Worm (Caenorhabditis elegans): ENCODE measurements around the gene tag-278.
A peak's percentile ranks its signal among the peaks of the same experiment; 100 is the strongest.

tag-278 gene

ce11 chrX:3650100-3650809, 38.8 kb downstream of the tag-278 start, which contains the start of the genes sax-1 and R11G1.2 (continued):
- TF ChIP-seq ztf-4 (tag; optimal IDR thresholded peaks at IDR 0.05) (no peak), skn-1 (tag; optimal IDR thresholded peaks at IDR 0.05) (no peak), fkh-4 (tag; optimal IDR thresholded peaks at IDR 0.05; ENCODE audit: borderline replicate concordance) (no peak), efl-1 (optimal IDR thresholded peaks at IDR 0.05) (peak; percentile 29 to 45), efl-1 (GFP tag; optimal IDR thresholded peaks at IDR 0.05 in 1 of 2) (peak; percentile 20 to 93), fkh-8 (tag; optimal IDR thresholded peaks at IDR 0.05) (peak; percentile 27), lin-14 (GFP tag; optimal IDR thresholded peaks at IDR 0.05) (peak; percentile 78), ets-5 (GFP tag; IDR thresholded peaks at IDR 0.05) (no peak), pax-3 (tag; optimal IDR thresholded peaks at IDR 0.05) (no peak), vab-15 (tag; optimal IDR thresholded peaks at IDR 0.05) (no peak), lin-15B (tag; optimal IDR thresholded peaks at IDR 0.05) (no peak), isw-1 (GFP tag; IDR thresholded peaks at IDR 0.05) (peak; percentile 5; the same call in 1 of the 2 replicates), nhr-11 (tag; optimal IDR thresholded peaks at IDR 0.05) (no peak), ces-1 (GFP tag; optimal IDR thresholded peaks at IDR 0.05) (no peak), sox-4 (tag; optimal IDR thresholded peaks at IDR 0.05) (no peak), elt-2 (tag; optimal IDR thresholded peaks at IDR 0.05) (peak; percentile 6), nhr-76 (tag; optimal IDR thresholded peaks at IDR 0.05) (no peak), unc-30 (tag; optimal IDR thresholded peaks at IDR 0.05) (no peak), dsc-1 (tag; optimal IDR thresholded peaks at IDR 0.05) (peak; percentile 27), mab-9 (GFP tag; IDR thresholded peaks at IDR 0.05) (no peak), C04F5.9 (tag; optimal IDR thresholded peaks at IDR 0.05) (no peak), jun-1 (tag; optimal IDR thresholded peaks at IDR 0.05) (no peak), nhr-19 (GFP tag; conservative IDR thresholded peaks at IDR 0.05) (peak; percentile 42; the same call in 1 of the 2 replicates), mdl-1 (tag; optimal IDR thresholded peaks at IDR 0.05) (peak; percentile 49 to 87), mep-1 (tag; optimal IDR thresholded peaks at IDR 0.05) (peak; percentile 80), unc-62 (GFP tag; optimal IDR thresholded peaks at IDR 0.05) (no peak), sptf-1 (tag; optimal IDR thresholded peaks at IDR 0.05) (no peak), irx-1 (tag; optimal IDR thresholded peaks at IDR 0.05) (peak; percentile 27), aly-2 (tag; optimal IDR thresholded peaks at IDR 0.05) (no peak), mef-2 (tag; optimal IDR thresholded peaks at IDR 0.05) (no peak), sup-37 (GFP tag; optimal IDR thresholded peaks at IDR 0.05) (no peak), tlp-1 (tag; optimal IDR thresholded peaks at IDR 0.05) (no peak), unc-130 (tag; optimal IDR thresholded peaks at IDR 0.05) (no peak), pag-3 (tag; optimal IDR thresholded peaks at IDR 0.05; ENCODE audit: borderline replicate concordance, insufficient read depth) (no peak), F16B12.6 (tag; optimal IDR thresholded peaks at IDR 0.05) (peak; percentile 89), lir-3 (tag; optimal IDR thresholded peaks at IDR 0.05; ENCODE audit: poor library complexity) (no peak), nhr-20 (tag; optimal IDR thresholded peaks at IDR 0.05) (peak; percentile 62), nhr-12 (tag; optimal IDR thresholded peaks at IDR 0.05) (no peak), ama-1 (optimal IDR thresholded peaks at IDR 0.05) (no peak), nhr-237 (tag; optimal IDR thresholded peaks at IDR 0.05) (no peak), C16A3.4 (tag; optimal IDR thresholded peaks at IDR 0.05) (peak; percentile 35), snpc-4 (tag; optimal IDR thresholded peaks at IDR 0.05) (no peak), ztf-11 (tag; optimal IDR thresholded peaks at IDR 0.05) (peak in 1 of 2 experiments; percentile 40), ceh-63 (GFP tag; optimal IDR thresholded peaks at IDR 0.05) (no peak), C34B4.2 (tag; optimal IDR thresholded peaks at IDR 0.05) (no peak), ceh-82 (tag; optimal IDR thresholded peaks at IDR 0.05) (peak in 2 of 3 experiments; percentile 1 to 53), lin-13 (GFP tag; optimal IDR thresholded peaks at IDR 0.05) (peak; percentile 24), lin-35 (GFP tag; optimal IDR thresholded peaks at IDR 0.05) (peak; percentile 36 to 67), xbp-1 (tag; optimal IDR thresholded peaks at IDR 0.05) (peak; percentile 53), ceh-8 (GFP tag; optimal IDR thresholded peaks at IDR 0.05) (no peak), nhr-77 (tag; optimal IDR thresholded peaks at IDR 0.05) (no peak), alr-1 (tag; optimal IDR thresholded peaks at IDR 0.05; ENCODE audit: borderline replicate concordance) (no peak), unc-98 (GFP tag; IDR thresholded peaks at IDR 0.05) (no peak)

Measured in whole organism, L1 larva.